Fruit fly (Drosophila melanogaster) whole organism, prepupa: ENCODE data around the gene CG6415.
A peak's percentile ranks its signal among the peaks of the same experiment; 100 is the strongest.

Experiments
- CG10631 ChIP-seq: fragments of 200-800 bp; sonication (Bioruptor generic); optimal IDR thresholded peaks from 2 replicates; lab custom pipeline; 2016; ENCODE audit warnings: missing biosample characterization, missing genetic modification characterization
- CG11294 ChIP-seq: fragments of 200-800 bp; sonication (Bioruptor generic); IDR thresholded peaks from 2 replicates; pipeline ENCODE4 v1.3.6; 2022; ENCODE audit warnings: missing biosample characterization, missing genetic modification characterization
- CG11902 ChIP-seq: fragments of 200-800 bp; sonication (Bioruptor generic); optimal IDR thresholded peaks from 3 replicates; lab custom pipeline; 2016; ENCODE audit warnings: missing biosample characterization, missing genetic modification characterization
- CG15336 ChIP-seq: fragments of 200-800 bp; sonication (Bioruptor generic); IDR thresholded peaks from 2 replicates; pipeline ENCODE4 v1.3.6; 2022; ENCODE audit warnings: missing biosample characterization, missing genetic modification characterization
- CG1621 ChIP-seq: fragments of 200-800 bp; sonication (Bioruptor generic); optimal IDR thresholded peaks from 3 replicates; lab custom pipeline; 2018; ENCODE audit warnings: missing biosample characterization, mild to moderate bottlenecking, missing genetic modification characterization
- CG3032 ChIP-seq: fragments of 200-800 bp; optimal IDR thresholded peaks from 2 replicates; lab custom pipeline; 2019; ENCODE audit warnings: missing biosample characterization, mild to moderate bottlenecking, missing genetic modification characterization, moderate library complexity
- CG31627 ChIP-seq: fragments of 200-800 bp; sonication (Bioruptor generic); optimal IDR thresholded peaks from 3 replicates; lab custom pipeline; 2016; ENCODE audit warnings: missing biosample characterization, missing genetic modification characterization
- CG32006 ChIP-seq: fragments of 200-800 bp; sonication (Bioruptor generic); optimal IDR thresholded peaks from 3 replicates; lab custom pipeline; 2017; ENCODE audit warnings: missing biosample characterization, mild to moderate bottlenecking, missing genetic modification characterization
- CG3919 ChIP-seq: fragments of 200-800 bp; sonication (Bioruptor generic); optimal IDR thresholded peaks from 3 replicates; lab custom pipeline; 2016; ENCODE audit warnings: missing biosample characterization, missing genetic modification characterization
- CG4318 ChIP-seq: fragments of 200-800 bp; sonication (Bioruptor generic); optimal IDR thresholded peaks from 3 replicates; lab custom pipeline; 2017; ENCODE audit warnings: missing biosample characterization, mild to moderate bottlenecking, missing genetic modification characterization
- CG6163 ChIP-seq: fragments of 200-800 bp; sonication (Bioruptor generic); IDR thresholded peaks from 3 replicates; pipeline ENCODE4 v1.3.6; 2022; ENCODE audit warnings: missing biosample characterization, missing genetic modification characterization
- CG6276 ChIP-seq: fragments of 200-800 bp; sonication (Bioruptor generic); optimal IDR thresholded peaks from 2 replicates; lab custom pipeline; 2017; ENCODE audit warnings: missing biosample characterization, mild to moderate bottlenecking, missing genetic modification characterization
- CG6808 ChIP-seq: fragments of 200-800 bp; sonication (Bioruptor generic); optimal IDR thresholded peaks from 3 replicates; lab custom pipeline; 2017; ENCODE audit warnings: missing biosample characterization, missing genetic modification characterization, mild to moderate bottlenecking, moderate library complexity, missing genetic modification reagents
- CG6854 ChIP-seq: fragments of 200-800 bp; sonication (Bioruptor generic); optimal IDR thresholded peaks from 2 replicates; lab custom pipeline; 2017; ENCODE audit warnings: missing biosample characterization, mild to moderate bottlenecking, missing genetic modification characterization
- CG8119 ChIP-seq: fragments of 200-800 bp; sonication (Bioruptor generic); IDR thresholded peaks from 3 replicates; pipeline ENCODE4 v1.3.6; 2022; ENCODE audit warnings: missing biosample characterization, missing genetic modification characterization
- CG8632 ChIP-seq: fragments of 200-800 bp; sonication (Bioruptor generic); optimal IDR thresholded peaks from 3 replicates; lab custom pipeline; 2016; ENCODE audit warnings: missing biosample characterization, missing genetic modification characterization
- CG9139 ChIP-seq: fragments of 200-800 bp; sonication (Bioruptor generic); optimal IDR thresholded peaks from 3 replicates; lab custom pipeline; 2017; ENCODE audit warnings: missing biosample characterization, mild to moderate bottlenecking, missing genetic modification characterization
- Eip78C ChIP-seq: fragments of 200-800 bp; sonication (Bioruptor generic); peaks from one replicate; lab custom pipeline; 2016; ENCODE audit warnings: missing biosample characterization, missing genetic modification characterization
- Eip93F ChIP-seq: fragments of 200-800 bp; sonication (Bioruptor generic); optimal IDR thresholded peaks from 2 replicates; lab custom pipeline; 2016; ENCODE audit warnings: missing biosample characterization, mild to moderate bottlenecking, missing genetic modification characterization
- Gug ChIP-seq: fragments of 200-800 bp; sonication (Bioruptor generic); IDR thresholded peaks from 2 replicates; pipeline ENCODE4 v1.3.6; 2022; ENCODE audit warnings: missing biosample characterization, missing genetic modification characterization
- Hr38 ChIP-seq: sonication (Bioruptor generic); optimal IDR thresholded peaks from 2 replicates; lab custom pipeline; 2016; ENCODE audit warnings: missing biosample characterization, missing genetic modification characterization
- Hr39 ChIP-seq: fragments of 200-800 bp; sonication (Bioruptor generic); optimal IDR thresholded peaks from 2 replicates; lab custom pipeline; 2016; ENCODE audit warnings: missing biosample characterization, missing genetic modification characterization
- Hr4 ChIP-seq: fragments of 200-800 bp; sonication (Bioruptor generic); optimal IDR thresholded peaks from 3 replicates; lab custom pipeline; 2016; ENCODE audit warnings: missing biosample characterization, missing genetic modification characterization
- Met ChIP-seq: fragments of 200-800 bp; sonication (Bioruptor generic); optimal IDR thresholded peaks from 3 replicates; lab custom pipeline; 2016; ENCODE audit warnings: missing biosample characterization, missing genetic modification characterization
- OdsH ChIP-seq: fragments of 200-800 bp; sonication (Bioruptor generic); optimal IDR thresholded peaks from 3 replicates; lab custom pipeline; 2016; ENCODE audit warnings: missing biosample characterization, missing genetic modification characterization
- Smox ChIP-seq: fragments of 200-800 bp; sonication (Bioruptor generic); optimal IDR thresholded peaks from 3 replicates; lab custom pipeline; 2016; ENCODE audit warnings: missing biosample characterization, missing genetic modification characterization
- Sox14 ChIP-seq: fragments of 200-800 bp; sonication (Bioruptor generic); optimal IDR thresholded peaks from 3 replicates; lab custom pipeline; 2016; ENCODE audit warnings: missing biosample characterization, missing genetic modification characterization
- acj6 ChIP-seq: fragments of 200-800 bp; sonication (Bioruptor generic); optimal IDR thresholded peaks from 3 replicates; lab custom pipeline; 2016; ENCODE audit warnings: missing biosample characterization, missing genetic modification characterization
- dac ChIP-seq: fragments of 200-800 bp; sonication (Bioruptor generic); optimal IDR thresholded peaks from 2 replicates; lab custom pipeline; 2017; ENCODE audit warnings: missing biosample characterization, mild to moderate bottlenecking, missing genetic modification characterization
- eg ChIP-seq: fragments of 200-800 bp; sonication (Bioruptor generic); IDR thresholded peaks from 3 replicates; pipeline ENCODE4 v1.3.6; 2022; ENCODE audit warnings: missing biosample characterization, missing genetic modification characterization
- fkh ChIP-seq: fragments of 200-800 bp; sonication (Bioruptor generic); optimal IDR thresholded peaks from 3 replicates; lab custom pipeline; 2017; ENCODE audit warnings: missing biosample characterization, mild to moderate bottlenecking, missing genetic modification characterization, moderate library complexity
- lz ChIP-seq: fragments of 200-800 bp; sonication (Bioruptor generic); optimal IDR thresholded peaks from 3 replicates; lab custom pipeline; 2016; ENCODE audit warnings: missing biosample characterization, missing genetic modification characterization
- net ChIP-seq: fragments of 200-800 bp; sonication (Bioruptor generic); optimal IDR thresholded peaks from 3 replicates; lab custom pipeline; 2016; ENCODE audit warnings: missing biosample characterization, missing genetic modification characterization
- pdm3 ChIP-seq: fragments of 200-800 bp; sonication (Bioruptor generic); optimal IDR thresholded peaks from 3 replicates; lab custom pipeline; 2016; ENCODE audit warnings: missing biosample characterization, missing genetic modification characterization
- salr ChIP-seq, 2 experiments: fragments of 200-800 bp; sonication (Bioruptor generic); optimal IDR thresholded peaks; 3 replicates each; lab custom pipeline; 2016 to 2018; ENCODE audit warnings: missing biosample characterization in 2 of 2, missing genetic modification characterization in 2 of 2, mild to moderate bottlenecking in 1 of 2
- svp ChIP-seq: fragments of 200-800 bp; sonication (Bioruptor generic); peaks from one replicate; lab custom pipeline; 2016; ENCODE audit warnings: missing biosample characterization, missing genetic modification characterization
- topi ChIP-seq: fragments of 200-800 bp; sonication (Bioruptor generic); optimal IDR thresholded peaks from 3 replicates; lab custom pipeline; 2016; ENCODE audit warnings: missing biosample characterization, missing genetic modification characterization
- vri ChIP-seq: fragments of 200-800 bp; sonication (Bioruptor generic); optimal IDR thresholded peaks from 3 replicates; lab custom pipeline; 2016; ENCODE audit warnings: missing biosample characterization, mild to moderate bottlenecking, missing genetic modification characterization

CG6415 gene

DNA sequence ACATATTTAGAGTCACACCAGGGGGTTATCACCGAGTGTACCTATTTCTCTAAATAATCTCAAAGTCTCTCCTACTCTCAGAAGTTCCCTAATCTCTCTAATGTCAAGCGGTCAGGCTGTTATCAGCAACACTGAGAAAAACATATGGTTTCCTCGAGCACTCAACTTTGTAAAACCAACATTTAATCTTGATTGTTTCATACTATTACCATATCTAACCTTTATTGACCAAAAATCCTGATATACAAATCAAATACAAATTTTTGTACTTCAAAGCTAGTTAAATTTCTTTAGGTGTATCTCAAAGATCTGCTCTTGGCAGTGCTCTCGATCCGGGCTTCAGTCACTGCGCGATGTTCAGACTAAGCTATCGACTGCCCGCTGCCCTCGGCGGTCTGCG, at the start of gene CG6415:
TSS of gene CG6415 (plus strand) at position 341 of the 400 bp plus-strand sequence.
- TF ChIP-seq acj6: peak; percentile 27
- peak; percentile 50; the same call in 2 of the 3 replicates for TF ChIP-seq CG6163 (GFP tag; lab: Robert Waterston, UW)
- TF ChIP-seq lz (GFP tag; lab: Kevin White, UChicago): peak; percentile 27
- no peak for TF ChIP-seq CG11902 (GFP tag; lab: Kevin White, UChicago)
- peak; percentile 85 for TF ChIP-seq eg (GFP tag; lab: Robert Waterston, UW)
- TF ChIP-seq Gug (GFP tag; lab: Robert Waterston, UW): peak; percentile 78
- peak; percentile 22 for TF ChIP-seq CG3919 (GFP tag; lab: Kevin White, UChicago)
- TF ChIP-seq pdm3 (GFP tag; lab: Kevin White, UChicago): peak; percentile 48
- no peak for TF ChIP-seq Eip93F
- TF ChIP-seq CG15336 (GFP tag; lab: Robert Waterston, UW): peak; percentile 71
- TF ChIP-seq Smox: no peak
- TF ChIP-seq Eip78C (GFP tag; lab: Kevin White, UChicago): peak; percentile 65
- peak; percentile 80 for TF ChIP-seq CG32006 (GFP tag; lab: Kevin White, UChicago)
- peak; percentile 22 for TF ChIP-seq Hr39 (GFP tag; lab: Kevin White, UChicago)
- TF ChIP-seq CG31627 (GFP tag; lab: Kevin White, UChicago): peak; percentile 32
- peak; percentile 71 for TF ChIP-seq Hr4 (GFP tag; lab: Kevin White, UChicago)
- TF ChIP-seq Met (GFP tag; lab: Kevin White, UChicago): peak; percentile 34
- peak; percentile 48 for TF ChIP-seq CG4318 (GFP tag; lab: Kevin White, UChicago)
- no peak for TF ChIP-seq CG1621 (tag; lab: Kevin White, UChicago)
- TF ChIP-seq salr (GFP tag; optimal IDR thresholded peaks at IDR 0.05; lab: Kevin White, UChicago): no peak
- TF ChIP-seq CG10631 (GFP tag; lab: Kevin White, UChicago): no peak
- peak; percentile 97 for TF ChIP-seq svp (GFP tag; lab: Kevin White, UChicago)
- peak; percentile 38 for TF ChIP-seq OdsH (GFP tag; lab: Kevin White, UChicago)
- peak; percentile 51 for TF ChIP-seq fkh (GFP tag; lab: Kevin White, UChicago)
- no peak for TF ChIP-seq CG6854 (GFP tag; lab: Kevin White, UChicago)
- TF ChIP-seq dac (GFP tag; lab: Kevin White, UChicago): peak; percentile 5
- peak; percentile 63 for TF ChIP-seq CG6276 (GFP tag; lab: Kevin White, UChicago)
- peak; percentile 64 for TF ChIP-seq CG11294
- no peak for TF ChIP-seq CG8632 (GFP tag; lab: Kevin White, UChicago)
- peak; percentile 28 for TF ChIP-seq topi (GFP tag; lab: Kevin White, UChicago)
- peak; percentile 20 for TF ChIP-seq Sox14 (GFP tag; lab: Kevin White, UChicago)
- TF ChIP-seq net: peak; percentile 45
- peak; percentile 63; the same call in 2 of the 3 replicates for TF ChIP-seq CG8119 (GFP tag; lab: Robert Waterston, UW)
- peak; percentile 58 for TF ChIP-seq vri (GFP tag; lab: Kevin White, UChicago)

DNA sequence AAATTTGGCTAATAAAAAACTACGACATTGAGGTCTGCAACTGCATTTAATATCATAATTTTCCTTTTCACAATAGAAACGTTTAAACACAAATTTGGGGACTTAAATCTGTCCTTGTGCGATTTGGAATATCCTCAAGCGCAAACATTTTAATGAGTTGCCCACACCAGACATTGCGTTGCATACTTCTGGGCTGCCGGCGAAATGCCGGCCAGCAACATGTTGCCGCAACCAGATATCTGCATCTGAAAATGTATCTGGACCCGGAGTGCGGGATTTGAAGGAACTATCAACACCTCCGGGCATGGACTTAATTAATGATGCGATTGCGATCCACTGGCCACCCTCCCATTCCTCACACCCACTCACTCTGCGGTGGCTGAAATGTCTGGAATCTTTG, 48.9 kb upstream of the CG6415 start:
- TF ChIP-seq CG6854 (GFP tag; lab: Kevin White, UChicago): no peak
- TF ChIP-seq CG6808: no peak
- TF ChIP-seq CG11294: no peak
- no peak for TF ChIP-seq CG15336 (GFP tag; lab: Robert Waterston, UW)
- no peak for TF ChIP-seq lz (GFP tag; lab: Kevin White, UChicago)
- TF ChIP-seq CG9139 (GFP tag; lab: Kevin White, UChicago): no peak
- no peak for TF ChIP-seq Hr38
- TF ChIP-seq, all 60 proteins: peak for 0

DNA sequence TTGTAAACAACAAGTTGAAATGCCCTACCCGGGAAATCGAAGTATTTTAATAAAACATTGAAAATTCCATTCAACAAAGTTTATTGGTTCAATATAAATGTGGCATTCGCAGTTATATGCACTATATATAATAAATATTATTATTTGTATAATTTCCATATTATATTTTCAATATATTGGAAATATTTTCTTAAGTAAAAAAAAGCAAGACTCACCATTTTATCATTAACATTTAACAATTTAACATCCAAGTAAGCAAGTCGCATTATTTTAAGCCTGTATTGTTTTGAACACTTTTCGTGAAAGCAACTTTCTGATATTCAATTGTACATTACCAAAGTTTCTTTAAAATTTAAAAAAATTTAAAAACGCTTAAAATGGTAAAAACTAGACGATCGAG, 45.4 kb upstream of the CG6415 start, which contains the start of gene CG45690:
TSS of gene CG45690 (plus strand) at position 301 of the 400 bp plus-strand sequence.
- TF ChIP-seq CG3032 (tag; lab: Kevin White, UChicago): no peak
